Fruit fly (Drosophila melanogaster): ENCODE measurements around the gene Nup98-96.

DNA sequence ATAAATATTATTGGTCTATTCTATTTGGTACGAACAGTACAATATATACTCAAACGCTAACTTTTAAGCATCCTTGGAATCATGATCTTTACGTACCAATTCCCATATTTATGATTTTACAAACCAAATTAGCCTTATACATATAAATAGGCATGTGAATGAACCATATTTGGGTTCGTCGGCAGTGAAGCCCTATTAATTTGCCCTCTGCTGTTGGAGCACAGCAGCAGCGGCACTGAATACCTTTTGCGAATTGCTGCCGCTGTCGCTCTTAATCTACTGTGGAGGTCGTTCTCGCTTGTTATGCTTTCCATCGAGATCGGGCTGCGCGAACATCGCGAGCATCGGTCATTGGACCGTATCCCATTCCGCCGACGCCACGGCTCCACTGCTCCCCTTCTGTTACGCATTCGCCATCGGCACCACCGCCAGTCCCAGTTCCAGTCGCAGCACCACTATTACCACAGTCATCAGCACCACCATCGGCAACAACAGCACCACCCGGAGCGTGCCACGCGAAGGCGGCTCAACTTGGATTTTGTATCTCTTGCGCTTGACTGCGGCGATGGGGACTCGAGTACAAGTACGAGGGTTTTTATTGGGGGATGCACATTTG is 7.1 kb upstream of the Nup98-96 start:
- TF ChIP-seq psq (optimal IDR thresholded peaks at IDR 0.05) (no peak), CG8478 (optimal IDR thresholded peaks at IDR 0.05) (no peak), usp (GFP tag; optimal IDR thresholded peaks at IDR 0.05) (no peak), EcR (GFP tag; optimal IDR thresholded peaks at IDR 0.05) (peak in 1 of 2 experiments; percentile 70)

Data from whole organism.